Comparison of ENCODE assay signal across 2 fruit fly cellular contexts in genomic region chr2L:14404744-14405449, dm6.
TF ChIP-seq lines count a peak whose summit lies in the region.

No protein-coding gene starts in this region.

TF ChIP-seq in whole organism, adult, 20 proteins besides CTCF, POLR2A, EP300 and RAD21 (continued from another document):
- no peak for TF ChIP-seq cnc (optimal IDR thresholded peaks at IDR 0.05; lab: Kevin White, UChicago)

TF ChIP-seq in whole organism, embryonic, 481 proteins besides CTCF, POLR2A, EP300 and RAD21 (continued from another document):
- TF ChIP-seq NfI (GFP tag; optimal IDR thresholded peaks at IDR 0.05; lab: Kevin White, UChicago) (peak; percentile 9), Hr51 (GFP tag; optimal IDR thresholded peaks at IDR 0.05; lab: Kevin White, UChicago) (peak in 1 of 2 experiments; percentile 56), CG17361 (GFP tag; IDR thresholded peaks at IDR 0.05; lab: Robert Waterston, UW) (0 out of 3 replicates have a peak, but pooled peaks have one; percentile 36), Sox102F (GFP tag; optimal IDR thresholded peaks at IDR 0.05; lab: Kevin White, UChicago) (peak; percentile 25), CG8388 (GFP tag; optimal IDR thresholded peaks at IDR 0.05; lab: Kevin White, UChicago) (peak; percentile 50), h (optimal IDR thresholded peaks at IDR 0.05; lab: Kevin White, UChicago) (no peak), ase (GFP tag; IDR thresholded peaks at IDR 0.05; lab: Robert Waterston, UW) (no peak), grau (tag; optimal IDR thresholded peaks at IDR 0.05; lab: Kevin White, UChicago) (peak; percentile 4), onecut (GFP tag; IDR thresholded peaks at IDR 0.05; lab: Robert Waterston, UW) (0 out of 2 replicates have a peak, but pooled peaks have one; percentile 3), CG3838 (GFP tag; optimal IDR thresholded peaks at IDR 0.05; lab: Kevin White, UChicago) (no peak), bsh (GFP tag; optimal IDR thresholded peaks at IDR 0.05; lab: Kevin White, UChicago) (peak in 1 of 2 experiments; percentile 8), Med (GFP tag; lab: Kevin White, UChicago) (peak; percentile 50), CG13296 (GFP tag; optimal IDR thresholded peaks at IDR 0.05; lab: Kevin White, UChicago) (peak; percentile 19), CG14441 (GFP tag; IDR thresholded peaks at IDR 0.05; lab: Robert Waterston, UW) (0 out of 2 replicates have a peak, but pooled peaks have one; percentile 7), CG8290 (GFP tag; optimal IDR thresholded peaks at IDR 0.05; lab: Kevin White, UChicago) (no peak), CG8290 (tag; optimal IDR thresholded peaks at IDR 0.05; lab: Kevin White, UChicago) (peak in 1 of 2 experiments; percentile 32), Vsx1 (GFP tag; optimal IDR thresholded peaks at IDR 0.05; lab: Kevin White, UChicago) (peak; percentile 84), pzg (GFP tag; optimal IDR thresholded peaks at IDR 0.05; lab: Kevin White, UChicago) (no peak), grn (GFP tag; optimal IDR thresholded peaks at IDR 0.05; lab: Kevin White, UChicago) (peak; percentile 4), CG31441 (GFP tag; IDR thresholded peaks at IDR 0.05; lab: Robert Waterston, UW) (peak; percentile 57), trem (tag; optimal IDR thresholded peaks at IDR 0.05; lab: Kevin White, UChicago) (peak; percentile 34), fru (optimal IDR thresholded peaks at IDR 0.05; lab: Kevin White, UChicago) (no peak), CG8281 (tag; optimal IDR thresholded peaks at IDR 0.05; lab: Kevin White, UChicago) (peak; percentile 38), NC2α (GFP tag; optimal IDR thresholded peaks at IDR 0.05; lab: Kevin White, UChicago) (no peak), CG9727 (GFP tag; optimal IDR thresholded peaks at IDR 0.05; lab: Kevin White, UChicago) (peak; percentile 14), CG15601 (tag; optimal IDR thresholded peaks at IDR 0.05; lab: Kevin White, UChicago) (peak; percentile 26), CG1603 (tag; optimal IDR thresholded peaks at IDR 0.05; lab: Kevin White, UChicago) (peak; percentile 14), odd (GFP tag; optimal IDR thresholded peaks at IDR 0.05; lab: Kevin White, UChicago) (peak; percentile 40), CG14014 (GFP tag; IDR thresholded peaks at IDR 0.05; lab: Robert Waterston, UW) (0 out of 2 replicates have a peak, but pooled peaks have one; percentile 12), Nf-YB (GFP tag; optimal IDR thresholded peaks at IDR 0.05; lab: Kevin White, UChicago) (peak; percentile 45), CG15514 (GFP tag; optimal IDR thresholded peaks at IDR 0.05; lab: Kevin White, UChicago) (peak; percentile 16), CG15269 (tag; optimal IDR thresholded peaks at IDR 0.05; lab: Kevin White, UChicago) (peak; percentile 21), gcm (GFP tag; optimal IDR thresholded peaks at IDR 0.05; lab: Kevin White, UChicago) (peak; percentile 60), CG11696 (GFP tag; IDR thresholded peaks at IDR 0.05; lab: Robert Waterston, UW) (peak; percentile 73; the same call in 1 of the 2 replicates), salm (tag; optimal IDR thresholded peaks at IDR 0.05; lab: Kevin White, UChicago) (peak; percentile 39), unpg (GFP tag; optimal IDR thresholded peaks at IDR 0.05; lab: Kevin White, UChicago) (peak; percentile 72), run (tag; optimal IDR thresholded peaks at IDR 0.05; lab: Kevin White, UChicago) (peak; percentile 23), croc (GFP tag; conservative IDR thresholded peaks at IDR 0.05; lab: Robert Waterston, UW) (no peak), CG31365 (tag; optimal IDR thresholded peaks at IDR 0.05; lab: Kevin White, UChicago) (no peak), CG32532 (GFP tag; IDR thresholded peaks at IDR 0.05; lab: Robert Waterston, UW) (peak; percentile 8; the same call in 1 of the 2 replicates), gem (tag; optimal IDR thresholded peaks at IDR 0.05; lab: Kevin White, UChicago) (no peak), CoRest (tag; optimal IDR thresholded peaks at IDR 0.05; lab: Kevin White, UChicago) (no peak), CG10431 (GFP tag; optimal IDR thresholded peaks at IDR 0.05; lab: Kevin White, UChicago) (peak; percentile 27), CG17385 (GFP tag; optimal IDR thresholded peaks at IDR 0.05; lab: Kevin White, UChicago) (no peak), sens-2 (GFP tag; IDR thresholded peaks at IDR 0.05; lab: Robert Waterston, UW) (0 out of 2 replicates have a peak, but pooled peaks have one; percentile 21), Sox100B (GFP tag; optimal IDR thresholded peaks at IDR 0.05; lab: Kevin White, UChicago) (peak; percentile 49), ftz-f1 (GFP tag; optimal IDR thresholded peaks at IDR 0.05; lab: Kevin White, UChicago) (no peak), CG2678 (tag; optimal IDR thresholded peaks at IDR 0.05; lab: Kevin White, UChicago) (peak; percentile 69), stc (GFP tag; IDR thresholded peaks at IDR 0.05; lab: Robert Waterston, UW) (peak; percentile 43; the same call in 1 of the 2 replicates), Oli (tag; optimal IDR thresholded peaks at IDR 0.05; lab: Kevin White, UChicago) (peak; percentile 17), Eip74EF (GFP tag; optimal IDR thresholded peaks at IDR 0.05; lab: Kevin White, UChicago) (peak in 1 of 2 experiments; percentile 67), CG7839 (tag; optimal IDR thresholded peaks at IDR 0.05; lab: Kevin White, UChicago) (peak; percentile 6), sug (tag; optimal IDR thresholded peaks at IDR 0.05; lab: Kevin White, UChicago) (peak; percentile 45), CG6254 (GFP tag; optimal IDR thresholded peaks at IDR 0.05; lab: Kevin White, UChicago) (peak; percentile 65), sd (tag; optimal IDR thresholded peaks at IDR 0.05; lab: Kevin White, UChicago) (peak; percentile 51)
